Worm (Caenorhabditis elegans) whole organism, L1 larva: ENCODE data around the gene Y54E2A.4.

Experiments used
- ceh-82 ChIP-seq, 3 experiments: fragments of 150-350 bp in 1 of 3; sonication (generic microtip) in 2 of 3; optimal IDR thresholded peaks; 2 replicates each; lab custom pipeline; 2014 to 2017; ENCODE audit warnings: missing biosample characterization in 3 of 3, missing genetic modification characterization in 3 of 3
- efl-1 ChIP-seq, 4 experiments: fragments of 150-350 bp; optimal IDR thresholded peaks in 3 of 4; peaks in 1 of 4; 1 replicate in 1 of 4; 2 replicates in 3 of 4; lab custom pipeline; 2014; ENCODE audit warnings: missing biosample characterization in 2 of 4, missing genetic modification characterization in 2 of 4, missing genetic modification reagents in 2 of 4
- elt-3 ChIP-seq, 6 experiments: fragments of 150-350 bp in 1 of 6; sonication (generic microtip); optimal IDR thresholded peaks; 2 replicates each; lab custom pipeline; 2017 to 2018; ENCODE audit warnings: missing biosample characterization in 6 of 6, missing genetic modification characterization in 6 of 6, inconsistent platforms in 1 of 6
- fkh-10 ChIP-seq: sonication (generic microtip); optimal IDR thresholded peaks from 2 replicates; lab custom pipeline; 2017; ENCODE audit warnings: missing biosample characterization, missing genetic modification reagents, missing genetic modification characterization
- pag-3 ChIP-seq: sonication (generic microtip); optimal IDR thresholded peaks from 2 replicates; lab custom pipeline; 2017; ENCODE audit warnings: missing genetic modification characterization, mild to moderate bottlenecking, missing compliant biosample characterization, antibody characterized with exemption, borderline replicate concordance; ENCODE audit not compliant: insufficient read depth
- unc-30 ChIP-seq: sonication (generic microtip); optimal IDR thresholded peaks from 2 replicates; lab custom pipeline; 2017; ENCODE audit warnings: missing biosample characterization, missing genetic modification characterization
- zip-4 ChIP-seq: fragments of 200-800 bp; sonication (Bioruptor generic); optimal IDR thresholded peaks from 2 replicates; lab custom pipeline; 2018; ENCODE audit warnings: mild to moderate bottlenecking, missing genetic modification characterization, moderate library complexity, missing compliant biosample characterization

- TF ChIP-seq efl-1 (optimal IDR thresholded peaks at IDR 0.05; lab: Kevin White, UChicago) (no peak), efl-1 (GFP tag; optimal IDR thresholded peaks at IDR 0.05 in 1 of 2; lab: Kevin White, UChicago) (no peak), pag-3 (tag; lab: Kevin White, UChicago) (no peak), unc-30 (no peak), elt-3 (tag; optimal IDR thresholded peaks at IDR 0.05; lab: Kevin White, UChicago) (no peak), fkh-10 (GFP tag; lab: Kevin White, UChicago) (no peak), zip-4 (GFP tag; lab: Kevin White, UChicago) (no peak), ceh-82 (tag; optimal IDR thresholded peaks at IDR 0.05; lab: Kevin White, UChicago) (no peak)
These were observed 65.0 kb downstream of the Y54E2A.4 start for ce11 chrII:14819258-14819985.
